Worm (Caenorhabditis elegans) whole organism, dauer: ENCODE measurements around the gene C05D12.2.

ENCODE experiments used
- unc-62 ChIP-seq: sonication (generic microtip); optimal IDR thresholded peaks from 2 replicates; lab custom pipeline; 2017; ENCODE audit warnings: missing biosample characterization, missing genetic modification reagents, missing genetic modification characterization

Gene C05D12.2

ce11 chrII:11417999-11418398 is at the start of gene C05D12.2:
Gene C05D12.2 (plus strand): TSS chrII:11418299.
- TF ChIP-seq unc-62 (GFP tag; lab: Kevin White, UChicago) = no peak

ce11 chrII:11371981-11372380 is 46.1 kb upstream of the C05D12.2 start, which contains the start of gene C33B4.2:
Gene C33B4.2 (minus strand): TSS chrII:11372145.
- TF ChIP-seq unc-62 (GFP tag; lab: Kevin White, UChicago) = no peak

- no peak for TF ChIP-seq unc-62 (GFP tag; lab: Kevin White, UChicago)
Measured at ce11 chrII:11376026-11376425, 42.1 kb upstream of the C05D12.2 start.

- TF ChIP-seq unc-62 (GFP tag; lab: Kevin White, UChicago) = no peak
Measured at ce11 chrII:11376598-11377108, 41.4 kb upstream of the C05D12.2 start.

- TF ChIP-seq unc-62 (GFP tag; lab: Kevin White, UChicago) = no peak
Measured at ce11 chrII:11377700-11378099, 40.4 kb upstream of the C05D12.2 start.

- TF ChIP-seq unc-62 (GFP tag; lab: Kevin White, UChicago) = no peak
Measured at ce11 chrII:11383058-11383457, 35.0 kb upstream of the C05D12.2 start, which contains the start of the genes C33B4.5 and C33B4.4. Gene C33B4.5 (plus strand): TSS chrII:11383327. Gene C33B4.4 (minus strand): TSS chrII:11383442.

- no peak for TF ChIP-seq unc-62 (GFP tag; lab: Kevin White, UChicago)
Measured at ce11 chrII:11384099-11384498, 34.0 kb upstream of the C05D12.2 start.

- no peak for TF ChIP-seq unc-62 (GFP tag; lab: Kevin White, UChicago)
Measured at ce11 chrII:11386950-11387349, 31.1 kb upstream of the C05D12.2 start.

ce11 chrII:11390865-11391264 is 27.2 kb upstream of the C05D12.2 start, which contains the start of gene shn-1:
Gene shn-1 (minus strand): TSS chrII:11390965.
- TF ChIP-seq unc-62 (GFP tag; lab: Kevin White, UChicago) = no peak

ce11 chrII:11392390-11392789 is 25.7 kb upstream of the C05D12.2 start:
- TF ChIP-seq unc-62 (GFP tag; lab: Kevin White, UChicago) = no peak

ce11 chrII:11393787-11394186 is 24.3 kb upstream of the C05D12.2 start:
- no peak for TF ChIP-seq unc-62 (GFP tag; lab: Kevin White, UChicago)

- no peak for TF ChIP-seq unc-62 (GFP tag; lab: Kevin White, UChicago)
Measured at ce11 chrII:11396217-11396616, 21.9 kb upstream of the C05D12.2 start.

- TF ChIP-seq unc-62 (GFP tag; lab: Kevin White, UChicago) = no peak
Measured at ce11 chrII:11398787-11399186, 19.3 kb upstream of the C05D12.2 start.

ce11 chrII:11400386-11400785 is 17.7 kb upstream of the C05D12.2 start:
- no peak for TF ChIP-seq unc-62 (GFP tag; lab: Kevin White, UChicago)

ce11 chrII:11409678-11410133 is 8.4 kb upstream of the C05D12.2 start, which contains the start of gene C05D12.7:
Gene C05D12.7 (plus strand): TSS chrII:11410083.
- TF ChIP-seq unc-62 (GFP tag; lab: Kevin White, UChicago) = no peak

ce11 chrII:11415672-11416071 is 2.4 kb upstream of the C05D12.2 start, which contains the start of gene C05D12.1:
Gene C05D12.1 (minus strand): TSS chrII:11415772.
- no peak for TF ChIP-seq unc-62 (GFP tag; lab: Kevin White, UChicago)

- no peak for TF ChIP-seq unc-62 (GFP tag; lab: Kevin White, UChicago)
Measured at ce11 chrII:11418476-11418875, 377 bp downstream of the C05D12.2 start.
